Worm (Caenorhabditis elegans) whole organism, L4 larva: ENCODE measurements around the gene W04H10.5.

Source experiments
- ceh-44 ChIP-seq: fragments of 200-800 bp; sonication (Bioruptor generic); IDR thresholded peaks from 2 replicates; pipeline ENCODE4 v1.3.6; 2022; ENCODE audit warnings: missing genetic modification reagents, missing genetic modification characterization, missing compliant biosample characterization
- cey-2 ChIP-seq: sonication (generic microtip); optimal IDR thresholded peaks from 3 replicates; lab custom pipeline; 2017; ENCODE audit warnings: missing genetic modification characterization, mild to moderate bottlenecking, missing compliant biosample characterization, antibody characterized with exemption, borderline replicate concordance; ENCODE audit not compliant: insufficient read depth
- hlh-30 ChIP-seq: sonication (generic microtip); optimal IDR thresholded peaks from 2 replicates; lab custom pipeline; 2017; ENCODE audit warnings: antibody characterized with exemption, mild to moderate bottlenecking, missing genetic modification characterization, missing compliant biosample characterization; ENCODE audit not compliant: insufficient read depth
- lin-13 ChIP-seq: fragments of 150-350 bp; optimal IDR thresholded peaks from 2 replicates; lab custom pipeline; 2014; ENCODE audit warnings: missing biosample characterization, missing genetic modification reagents, missing genetic modification characterization
- nhr-25 ChIP-seq: sonication (generic microtip); optimal IDR thresholded peaks from 2 replicates; lab custom pipeline; 2017; ENCODE audit warnings: missing genetic modification characterization, mild to moderate bottlenecking, missing compliant biosample characterization, antibody characterized with exemption, moderate library complexity, borderline replicate concordance; ENCODE audit not compliant: insufficient read depth
- snpc-4 ChIP-seq: fragments of 150-350 bp; optimal IDR thresholded peaks from 2 replicates; lab custom pipeline; 2014; ENCODE audit warnings: missing biosample characterization, missing genetic modification characterization

DNA sequence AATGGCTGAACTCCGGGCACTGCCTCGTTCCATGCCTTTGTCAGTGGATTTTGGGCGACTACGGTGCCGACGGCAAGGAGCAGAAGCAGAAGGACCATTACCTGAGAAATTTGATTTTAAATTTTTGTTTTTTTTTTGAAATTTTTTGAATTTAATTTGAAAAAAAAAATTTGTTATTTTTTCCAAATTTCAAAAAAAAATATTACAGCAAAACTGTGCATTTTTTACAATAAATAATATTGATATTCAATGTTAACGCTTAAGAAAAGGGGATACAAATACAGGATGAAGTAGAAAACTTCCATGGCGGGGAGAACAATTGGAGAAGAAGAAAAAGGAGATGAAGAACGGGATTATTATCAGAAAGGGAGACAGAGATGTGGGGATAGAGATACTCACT is 34.1 kb upstream of the W04H10.5 start, which contains the start of gene mlt-8:
- TF ChIP-seq hlh-30 (tag; lab: Kevin White, UChicago) = no peak
- no peak for TF ChIP-seq cey-2 (tag; lab: Kevin White, UChicago)
- no peak for TF ChIP-seq snpc-4 (tag; lab: Kevin White, UChicago)
- TF ChIP-seq lin-13 (GFP tag; lab: Kevin White, UChicago) = no peak
- no peak for TF ChIP-seq nhr-25 (tag; lab: Kevin White, UChicago)
- TF ChIP-seq ceh-44 (GFP tag; lab: Robert Waterston, UW) = no peak
